Worm (Caenorhabditis elegans): ENCODE data around the gene F32D8.5.

- no peak for TF ChIP-seq ceh-39 (tag; optimal IDR thresholded peaks at IDR 0.05)
- TF ChIP-seq hlh-1 (tag; optimal IDR thresholded peaks at IDR 0.05), result no peak
- no peak for TF ChIP-seq lin-32 (GFP tag; optimal IDR thresholded peaks at IDR 0.05)
- no peak for TF ChIP-seq ztf-11 (tag; optimal IDR thresholded peaks at IDR 0.05)
- TF ChIP-seq pha-4 (tag; optimal IDR thresholded peaks at IDR 0.05), result no peak
- TF ChIP-seq nhr-237 (tag; optimal IDR thresholded peaks at IDR 0.05), result no peak
- no peak for TF ChIP-seq nhr-12 (tag; optimal IDR thresholded peaks at IDR 0.05)
Measured at ce11 chrV:10862457-10863097, 32.0 kb upstream of the F32D8.5 start.

All from whole organism, mixed stage, embryonic.